Worm (Caenorhabditis elegans): ENCODE data around the gene vha-4.

The vha-4 gene

DNA sequence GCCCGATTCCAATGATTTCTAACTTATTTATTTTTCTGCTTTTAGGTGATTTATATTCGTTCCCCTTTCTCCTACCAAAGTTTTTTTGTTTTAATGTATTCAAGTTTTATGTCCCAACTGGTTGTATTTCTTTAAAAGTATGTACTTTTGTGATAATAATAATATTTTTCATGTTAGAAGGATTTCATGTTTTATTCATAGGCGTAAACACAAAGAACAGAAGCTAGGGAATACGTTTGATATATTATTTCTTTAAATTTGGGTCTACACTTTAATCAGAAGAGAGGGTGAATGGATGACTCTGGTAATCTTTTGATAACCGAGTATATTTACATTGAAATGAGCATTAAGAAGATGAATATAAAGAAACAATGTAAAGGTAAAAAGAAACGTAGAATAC is 13.0 kb downstream of the vha-4 start (continued):
- no peak for TF ChIP-seq rpc-1 (optimal IDR thresholded peaks at IDR 0.05)
- no peak for TF ChIP-seq rpc-1 (tag; optimal IDR thresholded peaks at IDR 0.05)
- peak; percentile 76 for TF ChIP-seq unc-130 (GFP tag; optimal IDR thresholded peaks at IDR 0.05)
- 0 out of 2 replicates have a peak, but pooled peaks have one; percentile 21 for TF ChIP-seq F33H1.4 (GFP tag; IDR thresholded peaks at IDR 0.05)
- TF ChIP-seq tbx-9 (tag; optimal IDR thresholded peaks at IDR 0.05; ENCODE audit: borderline replicate concordance) = no peak
- TF ChIP-seq attf-3 (GFP tag; conservative IDR thresholded peaks at IDR 0.05) = no peak
- no peak for TF ChIP-seq sea-2 (GFP tag; IDR thresholded peaks at IDR 0.05)
- TF ChIP-seq F37B4.10 (GFP tag; IDR thresholded peaks at IDR 0.05) = no peak
- no peak for TF ChIP-seq mxl-1 (tag; optimal IDR thresholded peaks at IDR 0.05)
- no peak for TF ChIP-seq mes-4 (tag; optimal IDR thresholded peaks at IDR 0.05)
- no peak for TF ChIP-seq F22D6.2 (tag; optimal IDR thresholded peaks at IDR 0.05)
- peak; percentile 81 for TF ChIP-seq hrde-1 (tag; optimal IDR thresholded peaks at IDR 0.05; ENCODE audit: borderline replicate concordance)
- no peak for TF ChIP-seq sdz-38 (tag; optimal IDR thresholded peaks at IDR 0.05)
- no peak for TF ChIP-seq attf-6 (GFP tag; IDR thresholded peaks at IDR 0.05)
- no peak for TF ChIP-seq efl-1 (GFP tag; optimal IDR thresholded peaks at IDR 0.05)
- no peak for TF ChIP-seq F23B12.7 (tag; optimal IDR thresholded peaks at IDR 0.05; ENCODE audit: insufficient read depth)
- no peak for TF ChIP-seq atf-7 (tag; optimal IDR thresholded peaks at IDR 0.05)
- TF ChIP-seq ztf-6 (GFP tag; IDR thresholded peaks at IDR 0.05) = no peak
- TF ChIP-seq tlf-1 (GFP tag; optimal IDR thresholded peaks at IDR 0.05) = peak; percentile 24
- TF ChIP-seq mcd-1 (GFP tag; IDR thresholded peaks at IDR 0.05) = no peak; the same call in 1 of the 2 replicates
- TF ChIP-seq xnd-1 (tag; optimal IDR thresholded peaks at IDR 0.05) = no peak
- no peak for TF ChIP-seq die-1 (tag; optimal IDR thresholded peaks at IDR 0.05)
- TF ChIP-seq ztf-18 (tag; optimal IDR thresholded peaks at IDR 0.05) = no peak
- no peak for TF ChIP-seq T07F8.4 (tag; optimal IDR thresholded peaks at IDR 0.05)
- peak; percentile 4 for TF ChIP-seq B0035.1 (tag; optimal IDR thresholded peaks at IDR 0.05)
- 0 out of 2 replicates have a peak, but pooled peaks have one; percentile 7 for TF ChIP-seq madf-3 (GFP tag; IDR thresholded peaks at IDR 0.05)
- TF ChIP-seq aptf-2 (GFP tag; conservative IDR thresholded peaks at IDR 0.05) = no peak
- no peak for TF ChIP-seq hmg-20 (GFP tag; IDR thresholded peaks at IDR 0.05)
- TF ChIP-seq ets-4 (GFP tag; optimal IDR thresholded peaks at IDR 0.05) = no peak
- TF ChIP-seq ama-1 (optimal IDR thresholded peaks at IDR 0.05) = no peak
- no peak for TF ChIP-seq ama-1 (GFP tag; optimal IDR thresholded peaks at IDR 0.05)
- no peak for TF ChIP-seq ceh-27 (GFP tag; optimal IDR thresholded peaks at IDR 0.05)
- peak; percentile 80 for TF ChIP-seq him-1 (tag; optimal IDR thresholded peaks at IDR 0.05)
- TF ChIP-seq bed-2 (GFP tag; IDR thresholded peaks at IDR 0.05) = no peak
- TF ChIP-seq bed-1 (GFP tag; IDR thresholded peaks at IDR 0.05) = no peak
- no peak for TF ChIP-seq K11D2.4 (GFP tag; IDR thresholded peaks at IDR 0.05)
- TF ChIP-seq ceh-100 (GFP tag; IDR thresholded peaks at IDR 0.05) = no peak
- no peak for TF ChIP-seq F10E7.11 (tag; optimal IDR thresholded peaks at IDR 0.05)
- no peak for TF ChIP-seq ceh-79 (tag; optimal IDR thresholded peaks at IDR 0.05)
- TF ChIP-seq egrh-3 (GFP tag; IDR thresholded peaks at IDR 0.05) = no peak
- no peak for TF ChIP-seq nhr-90 (tag; optimal IDR thresholded peaks at IDR 0.05)
- no peak for TF ChIP-seq madf-8 (GFP tag; conservative IDR thresholded peaks at IDR 0.05)
- no peak for TF ChIP-seq ccch-3 (GFP tag; optimal IDR thresholded peaks at IDR 0.05)
- TF ChIP-seq hlh-12 (tag; optimal IDR thresholded peaks at IDR 0.05) = no peak
- no peak for TF ChIP-seq rcor-1 (GFP tag; IDR thresholded peaks at IDR 0.05)
- peak; percentile 72 for TF ChIP-seq snpc-3.4 (tag; optimal IDR thresholded peaks at IDR 0.05)
- no peak for TF ChIP-seq T26A5.8 (tag; optimal IDR thresholded peaks at IDR 0.05)
- TF ChIP-seq ztf-28 (GFP tag; IDR thresholded peaks at IDR 0.05) = 0 out of 2 replicates have a peak, but pooled peaks have one; percentile 19
- no peak for TF ChIP-seq cebp-1 (GFP tag; IDR thresholded peaks at IDR 0.05)
- TF ChIP-seq cebp-1 (tag; optimal IDR thresholded peaks at IDR 0.05) = peak; percentile 6
- TF ChIP-seq Y67H2A.10 (GFP tag; conservative IDR thresholded peaks at IDR 0.05) = no peak
